Worm (Caenorhabditis elegans) whole organism, L4 larva: ENCODE measurements around the gene ilys-1.

Experiments used
- ceh-82 ChIP-seq: sonication (generic microtip); optimal IDR thresholded peaks from 2 replicates; lab custom pipeline; 2017; ENCODE audit warnings: missing biosample characterization, missing genetic modification characterization
- fos-1 ChIP-seq: fragments of 150-350 bp; optimal IDR thresholded peaks from 2 replicates; lab custom pipeline; 2014; ENCODE audit warnings: missing biosample characterization, missing genetic modification characterization
- hlh-30 ChIP-seq: sonication (generic microtip); optimal IDR thresholded peaks from 2 replicates; lab custom pipeline; 2017; ENCODE audit warnings: antibody characterized with exemption, mild to moderate bottlenecking, missing genetic modification characterization, missing compliant biosample characterization; ENCODE audit not compliant: insufficient read depth
- jun-1 ChIP-seq: fragments of 150-350 bp; optimal IDR thresholded peaks from 2 replicates; lab custom pipeline; 2014; ENCODE audit warnings: missing biosample characterization, missing genetic modification reagents, missing genetic modification characterization
- lin-29 ChIP-seq: fragments of 200-800 bp; sonication (Bioruptor generic); IDR thresholded peaks from 2 replicates; pipeline ENCODE4 v1.3.6; 2022; ENCODE audit warnings: missing genetic modification reagents, missing genetic modification characterization, missing compliant biosample characterization
- mdl-1 ChIP-seq, 2 experiments: fragments of 150-350 bp in 1 of 2; sonication (generic microtip) in 1 of 2; optimal IDR thresholded peaks; 2 replicates each; lab custom pipeline; 2014 to 2017; ENCODE audit warnings: missing biosample characterization in 2 of 2, missing genetic modification characterization in 2 of 2
- nhr-237 ChIP-seq: sonication (generic microtip); optimal IDR thresholded peaks from 2 replicates; lab custom pipeline; 2017; ENCODE audit warnings: missing biosample characterization, missing genetic modification characterization
- nhr-48 ChIP-seq: sonication (generic microtip); optimal IDR thresholded peaks from 2 replicates; lab custom pipeline; 2016; ENCODE audit warnings: mild to moderate bottlenecking, missing genetic modification characterization, missing compliant biosample characterization
- pqm-1 ChIP-seq: sonication (generic microtip); optimal IDR thresholded peaks from 2 replicates; lab custom pipeline; 2017; ENCODE audit warnings: missing biosample characterization, missing genetic modification characterization
- sdz-12 ChIP-seq: fragments of 200-800 bp; sonication (Bioruptor generic); optimal IDR thresholded peaks from 2 replicates; lab custom pipeline; 2018; ENCODE audit warnings: mild to moderate bottlenecking, missing genetic modification characterization, missing compliant biosample characterization
- snpc-1.2 ChIP-seq: fragments of 200-800 bp; sonication (Bioruptor generic); IDR thresholded peaks from 2 replicates; pipeline ENCODE4 v1.3.6; 2022; ENCODE audit warnings: missing genetic modification reagents, missing genetic modification characterization, missing compliant biosample characterization
- tag-97 ChIP-seq: fragments of 200-800 bp; sonication (Bioruptor generic); IDR thresholded peaks from 2 replicates; pipeline ENCODE4 v1.3.6; 2022; ENCODE audit warnings: missing genetic modification characterization, missing compliant biosample characterization
- zag-1 ChIP-seq: fragments of 150-350 bp; optimal IDR thresholded peaks from 2 replicates; lab custom pipeline; 2014; ENCODE audit warnings: missing biosample characterization, missing genetic modification characterization

DNA sequence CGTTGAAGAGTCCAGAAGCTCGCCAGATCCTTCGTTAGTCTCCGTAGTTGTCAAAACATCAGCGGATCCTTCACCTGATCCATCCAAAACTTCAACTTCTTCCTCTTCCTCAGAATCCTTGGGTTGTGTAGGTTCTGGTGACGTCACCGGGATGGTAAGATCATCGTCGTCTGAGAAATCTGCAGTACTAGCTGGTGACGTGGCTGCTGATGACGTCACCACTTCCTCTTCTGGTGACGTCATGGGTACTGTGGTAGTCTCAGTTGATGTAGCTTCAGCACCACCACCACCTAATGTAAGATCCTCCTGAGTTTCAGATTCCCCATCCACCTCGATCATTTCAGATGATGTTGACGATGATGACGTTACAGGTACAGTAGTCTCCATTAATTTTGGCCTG is 8.8 kb upstream of the ilys-1 start:
- TF ChIP-seq lin-29 = no peak
- TF ChIP-seq jun-1 (tag; lab: Kevin White, UChicago) = no peak
- TF ChIP-seq sdz-12 (GFP tag; lab: Kevin White, UChicago) = no peak
- no peak for TF ChIP-seq ceh-82 (tag; lab: Kevin White, UChicago)
- no peak for TF ChIP-seq nhr-237 (tag; lab: Kevin White, UChicago)
- TF ChIP-seq nhr-48 (tag; lab: Kevin White, UChicago) = no peak
- no peak for TF ChIP-seq mdl-1 (tag; optimal IDR thresholded peaks at IDR 0.05; lab: Kevin White, UChicago)
- no peak for TF ChIP-seq fos-1
- no peak for TF ChIP-seq zag-1 (tag; lab: Kevin White, UChicago)
- no peak for TF ChIP-seq pqm-1 (tag; lab: Kevin White, UChicago)
- no peak for TF ChIP-seq hlh-30 (tag; lab: Kevin White, UChicago)
- TF ChIP-seq tag-97 (GFP tag; lab: Robert Waterston, UW) = no peak
- TF ChIP-seq snpc-1.2 (GFP tag; lab: Robert Waterston, UW) = no peak
